Fruit fly (Drosophila melanogaster): ENCODE measurements around the gene Uch-L5.

Gene Uch-L5

dm6 chr3L:9451522-9452118 is 25.1 kb downstream of the Uch-L5 start, which contains the start of the genes CG3448 and ghi (continued):
- TF ChIP-seq OdsH (GFP tag; optimal IDR thresholded peaks at IDR 0.05) (no peak), CG1621 (tag; optimal IDR thresholded peaks at IDR 0.05) (peak; percentile 11), Sox15 (GFP tag; optimal IDR thresholded peaks at IDR 0.05) (no peak), Ets96B (tag; optimal IDR thresholded peaks at IDR 0.05) (peak; percentile 56), CG10669 (GFP tag; optimal IDR thresholded peaks at IDR 0.05) (peak; percentile 32), CG15336 (GFP tag; IDR thresholded peaks at IDR 0.05) (0 out of 2 replicates have a peak, but pooled peaks have one; percentile 25), CG11902 (GFP tag; optimal IDR thresholded peaks at IDR 0.05) (no peak), CG6276 (GFP tag; optimal IDR thresholded peaks at IDR 0.05) (no peak), CG6792 (GFP tag; optimal IDR thresholded peaks at IDR 0.05) (peak; percentile 48)

- TF ChIP-seq CG6808 (GFP tag; optimal IDR thresholded peaks at IDR 0.05) (no peak), cyc (GFP tag; optimal IDR thresholded peaks at IDR 0.05) (no peak), CG34406 (GFP tag; optimal IDR thresholded peaks at IDR 0.05) (no peak), eg (GFP tag; IDR thresholded peaks at IDR 0.05) (no peak), Hr39 (GFP tag; optimal IDR thresholded peaks at IDR 0.05) (no peak), Met (GFP tag; optimal IDR thresholded peaks at IDR 0.05) (no peak), CG7368 (GFP tag; optimal IDR thresholded peaks at IDR 0.05) (no peak), CG6792 (GFP tag; optimal IDR thresholded peaks at IDR 0.05) (no peak), CG6276 (GFP tag; optimal IDR thresholded peaks at IDR 0.05) (no peak), CG8632 (GFP tag; optimal IDR thresholded peaks at IDR 0.05) (no peak), CG1621 (tag; optimal IDR thresholded peaks at IDR 0.05) (no peak), Ets96B (tag; optimal IDR thresholded peaks at IDR 0.05) (no peak), CG3032 (tag; optimal IDR thresholded peaks at IDR 0.05) (no peak), dsx (GFP tag; optimal IDR thresholded peaks at IDR 0.05; ENCODE audit: poor library complexity, severe bottlenecking) (no peak), CG10669 (GFP tag; optimal IDR thresholded peaks at IDR 0.05) (no peak), CG15336 (GFP tag; IDR thresholded peaks at IDR 0.05) (peak; percentile 39), Hr38 (GFP tag; optimal IDR thresholded peaks at IDR 0.05) (no peak), ss (GFP tag; optimal IDR thresholded peaks at IDR 0.05) (no peak), fkh (GFP tag; optimal IDR thresholded peaks at IDR 0.05) (no peak), CG10631 (GFP tag; optimal IDR thresholded peaks at IDR 0.05) (no peak), net (GFP tag; optimal IDR thresholded peaks at IDR 0.05) (peak; percentile 19), Eip75B (GFP tag; optimal IDR thresholded peaks at IDR 0.05) (no peak), Eip78C (GFP tag) (peak; percentile 51), acj6 (GFP tag; optimal IDR thresholded peaks at IDR 0.05) (no peak), CG11294 (GFP tag; IDR thresholded peaks at IDR 0.05) (0 out of 2 replicates have a peak, but pooled peaks have one; percentile 9), CG9139 (GFP tag; optimal IDR thresholded peaks at IDR 0.05) (no peak), salr (GFP tag; optimal IDR thresholded peaks at IDR 0.05) (no peak), CG3919 (GFP tag; optimal IDR thresholded peaks at IDR 0.05) (no peak), CG31627 (GFP tag; optimal IDR thresholded peaks at IDR 0.05) (no peak), CG8319 (GFP tag; optimal IDR thresholded peaks at IDR 0.05) (no peak), Sox15 (GFP tag; optimal IDR thresholded peaks at IDR 0.05) (no peak), spab (GFP tag; optimal IDR thresholded peaks at IDR 0.05) (no peak), Blimp-1 (GFP tag; optimal IDR thresholded peaks at IDR 0.05) (no peak), CG11762 (GFP tag; optimal IDR thresholded peaks at IDR 0.05; ENCODE audit: insufficient read depth) (no peak), Lpt (GFP tag; optimal IDR thresholded peaks at IDR 0.05) (peak; percentile 6), OdsH (GFP tag; optimal IDR thresholded peaks at IDR 0.05) (no peak), Eip93F (GFP tag; optimal IDR thresholded peaks at IDR 0.05) (no peak), lz (GFP tag; optimal IDR thresholded peaks at IDR 0.05) (no peak), CG4318 (GFP tag; optimal IDR thresholded peaks at IDR 0.05) (no peak), CG6163 (GFP tag; IDR thresholded peaks at IDR 0.05) (no peak; the same call in 2 of the 3 replicates), CG11902 (GFP tag; optimal IDR thresholded peaks at IDR 0.05) (no peak), Hr4 (GFP tag; optimal IDR thresholded peaks at IDR 0.05) (no peak), CG6854 (GFP tag; optimal IDR thresholded peaks at IDR 0.05) (no peak), Gug (GFP tag; IDR thresholded peaks at IDR 0.05) (peak; percentile 46), esn (GFP tag; optimal IDR thresholded peaks at IDR 0.05) (no peak), CG8119 (GFP tag; IDR thresholded peaks at IDR 0.05) (no peak; the same call in 2 of the 3 replicates), dac (GFP tag; optimal IDR thresholded peaks at IDR 0.05) (no peak)
Observed at dm6 chr3L:9447239-9447777, 29.5 kb downstream of the Uch-L5 start.

Measured in whole organism, prepupa.